Fruit fly (Drosophila melanogaster) whole organism, embryonic: ENCODE results near the gene CG16812.

Experiments used
- B-H2 ChIP-seq: fragments of 200-800 bp; sonication (Bioruptor generic); optimal IDR thresholded peaks from 2 replicates; lab custom pipeline; 2018; ENCODE audit warnings: missing biosample characterization, mild to moderate bottlenecking, missing genetic modification characterization
- CG10565 ChIP-seq: fragments of 200-800 bp; sonication (Bioruptor generic); optimal IDR thresholded peaks from 3 replicates; lab custom pipeline; 2016; ENCODE audit warnings: missing biosample characterization, mild to moderate bottlenecking, missing genetic modification characterization
- CG10959 ChIP-seq: fragments of 200-800 bp; sonication (Bioruptor generic); IDR thresholded peaks from 2 replicates; pipeline ENCODE4 v1.3.6; 2022; ENCODE audit warnings: missing biosample characterization, missing genetic modification characterization
- CG10979 ChIP-seq: fragments of 200-800 bp; sonication (Bioruptor generic); optimal IDR thresholded peaks from 2 replicates; lab custom pipeline; 2018; ENCODE audit warnings: missing biosample characterization, mild to moderate bottlenecking, missing genetic modification characterization, moderate library complexity
- CG11398 ChIP-seq: fragments of 200-800 bp; sonication (Bioruptor generic); optimal IDR thresholded peaks from 2 replicates; lab custom pipeline; 2016; ENCODE audit warnings: missing biosample characterization, missing genetic modification characterization
- CG11456 ChIP-seq: fragments of 200-800 bp; sonication (Bioruptor generic); IDR thresholded peaks from 3 replicates; pipeline ENCODE4 v1.3.6; 2022; ENCODE audit warnings: missing biosample characterization, missing genetic modification characterization
- CG11560 ChIP-seq: fragments of 200-800 bp; sonication (Bioruptor generic); IDR thresholded peaks from 3 replicates; pipeline ENCODE4 v1.3.6; 2022; ENCODE audit warnings: missing biosample characterization, missing genetic modification characterization
- CG11723 ChIP-seq: fragments of 200-800 bp; sonication (Bioruptor generic); optimal IDR thresholded peaks from 2 replicates; lab custom pipeline; 2017; ENCODE audit warnings: missing biosample characterization, mild to moderate bottlenecking, missing genetic modification characterization
- CG12219 ChIP-seq: fragments of 200-800 bp; sonication (Bioruptor generic); optimal IDR thresholded peaks from 3 replicates; lab custom pipeline; 2018; ENCODE audit warnings: missing biosample characterization, mild to moderate bottlenecking, missing genetic modification characterization
- CG12659 ChIP-seq: fragments of 200-800 bp; sonication (Bioruptor generic); optimal IDR thresholded peaks from 3 replicates; lab custom pipeline; 2017; ENCODE audit warnings: mild to moderate bottlenecking, missing biosample characterization, missing genetic modification reagents, missing genetic modification characterization
- CG1529 ChIP-seq: fragments of 200-800 bp; sonication (Bioruptor generic); optimal IDR thresholded peaks from 3 replicates; lab custom pipeline; 2018; ENCODE audit warnings: missing biosample characterization, missing genetic modification characterization
- CG17829 ChIP-seq: fragments of 200-800 bp; optimal IDR thresholded peaks from 2 replicates; lab custom pipeline; 2019; ENCODE audit warnings: missing biosample characterization, mild to moderate bottlenecking, missing genetic modification characterization, moderate library complexity
- CG1792 ChIP-seq: fragments of 200-800 bp; sonication (Bioruptor generic); optimal IDR thresholded peaks from 2 replicates; lab custom pipeline; 2016; ENCODE audit warnings: missing biosample characterization, missing genetic modification characterization
- CG18619 ChIP-seq: fragments of 200-800 bp; sonication (Bioruptor generic); optimal IDR thresholded peaks from 3 replicates; lab custom pipeline; 2017; ENCODE audit warnings: missing biosample characterization, mild to moderate bottlenecking, missing genetic modification characterization
- CG31388 ChIP-seq: fragments of 200-800 bp; sonication (Bioruptor generic); optimal IDR thresholded peaks from 2 replicates; lab custom pipeline; 2016; ENCODE audit warnings: missing biosample characterization, missing genetic modification characterization
- CG31441 ChIP-seq: fragments of 200-800 bp; sonication (Bioruptor generic); IDR thresholded peaks from 2 replicates; pipeline ENCODE4 v1.3.6; 2022; ENCODE audit warnings: missing biosample characterization, missing genetic modification characterization
- CG6272 ChIP-seq: fragments of 200-800 bp; sonication (Bioruptor generic); IDR thresholded peaks from 2 replicates; pipeline ENCODE4 v1.3.6; 2022; ENCODE audit warnings: missing biosample characterization, missing genetic modification characterization
- CG7556 ChIP-seq: fragments of 200-800 bp; sonication (Bioruptor generic); optimal IDR thresholded peaks from 2 replicates; lab custom pipeline; 2017; ENCODE audit warnings: missing biosample characterization, mild to moderate bottlenecking, missing genetic modification characterization
- CG7745 ChIP-seq: fragments of 200-800 bp; sonication (Bioruptor generic); optimal IDR thresholded peaks from 2 replicates; lab custom pipeline; 2018; ENCODE audit warnings: missing biosample characterization, mild to moderate bottlenecking, missing genetic modification characterization, moderate library complexity
- CG7963 ChIP-seq: fragments of 200-800 bp; sonication (Bioruptor generic); IDR thresholded peaks from 3 replicates; pipeline ENCODE4 v1.3.6; 2022; ENCODE audit warnings: missing biosample characterization, missing genetic modification characterization; ENCODE audit not compliant: partially characterized antibody
- CG8478 ChIP-seq: fragments of >200 bp; optimal IDR thresholded peaks from 2 replicates; lab custom pipeline; 2018
- CG9215 ChIP-seq: fragments of 200-800 bp; sonication (Bioruptor generic); IDR thresholded peaks from 2 replicates; pipeline ENCODE4 v1.3.6; 2022; ENCODE audit warnings: missing biosample characterization, missing genetic modification characterization
- CG9817 ChIP-seq: fragments of 200-800 bp; sonication (Bioruptor generic); optimal IDR thresholded peaks from 2 replicates; lab custom pipeline; 2018; ENCODE audit warnings: missing biosample characterization, mild to moderate bottlenecking, missing genetic modification characterization, moderate library complexity
- CrebB ChIP-seq: fragments of 200-800 bp; sonication (Bioruptor generic); optimal IDR thresholded peaks from 3 replicates; lab custom pipeline; 2018; ENCODE audit warnings: missing biosample characterization, mild to moderate bottlenecking, missing genetic modification characterization
- Doc2 ChIP-seq: fragments of 200-800 bp; sonication (Bioruptor generic); IDR thresholded peaks from 2 replicates; pipeline ENCODE4 v1.3.6; 2022; ENCODE audit warnings: missing biosample characterization, missing genetic modification characterization
- Elba2 ChIP-seq: fragments of 200-800 bp; sonication (Bioruptor generic); optimal IDR thresholded peaks from 3 replicates; lab custom pipeline; 2016; ENCODE audit warnings: missing biosample characterization, missing genetic modification characterization
- Ets65A ChIP-seq: fragments of 200-800 bp; sonication (Bioruptor generic); peaks from one replicate; lab custom pipeline; 2016; ENCODE audit warnings: missing biosample characterization, missing genetic modification characterization
- HLH54F ChIP-seq: fragments of 200-800 bp; sonication (Bioruptor generic); optimal IDR thresholded peaks from 3 replicates; lab custom pipeline; 2016; ENCODE audit warnings: missing biosample characterization, missing genetic modification characterization
- Hr78 ChIP-seq, 2 experiments: fragments of 200-800 bp in 1 of 2; fragments of >200 bp in 1 of 2; sonication (Bioruptor generic) in 1 of 2; optimal IDR thresholded peaks; 2 replicates each; lab custom pipeline; 2017 to 2019; ENCODE audit warnings: missing biosample characterization in 2 of 2, missing genetic modification characterization in 2 of 2, mild to moderate bottlenecking in 1 of 2, moderate library complexity in 1 of 2
- MTF-1 ChIP-seq: fragments of 200-800 bp; sonication (Bioruptor generic); optimal IDR thresholded peaks from 2 replicates; lab custom pipeline; 2018; ENCODE audit warnings: missing biosample characterization, mild to moderate bottlenecking, missing genetic modification characterization, borderline replicate concordance
- Med ChIP-seq: fragments of 200-800 bp; sonication (Bioruptor generic); peaks from one replicate; lab custom pipeline; 2016; ENCODE audit warnings: missing biosample characterization, missing genetic modification characterization, mild to moderate bottlenecking, inconsistent platforms, moderate library complexity
- NFAT ChIP-seq: fragments of 200-800 bp; sonication (Bioruptor generic); IDR thresholded peaks from 2 replicates; pipeline ENCODE4 v1.3.6; 2022; ENCODE audit warnings: missing biosample characterization, missing genetic modification characterization
- Nf-YC ChIP-seq: fragments of 200-800 bp; optimal IDR thresholded peaks from 3 replicates; lab custom pipeline; 2019; ENCODE audit warnings: missing biosample characterization, mild to moderate bottlenecking, missing genetic modification characterization, moderate library complexity
- Sin3A ChIP-seq: fragments of >200 bp; optimal IDR thresholded peaks from 2 replicates; lab custom pipeline; 2018
- ap ChIP-seq: fragments of 200-800 bp; sonication (Bioruptor generic); IDR thresholded peaks from 2 replicates; pipeline ENCODE4 v1.3.6; 2022; ENCODE audit warnings: missing biosample characterization, missing genetic modification characterization
- bbx ChIP-seq: fragments of 200-800 bp; sonication (Bioruptor generic); IDR thresholded peaks from 2 replicates; pipeline ENCODE4 v1.3.6; 2022; ENCODE audit warnings: missing biosample characterization, missing genetic modification characterization; ENCODE audit not compliant: partially characterized antibody
- btn ChIP-seq: fragments of 200-800 bp; sonication (Bioruptor generic); optimal IDR thresholded peaks from 2 replicates; lab custom pipeline; 2016; ENCODE audit warnings: missing biosample characterization, missing genetic modification characterization
- corto ChIP-seq: fragments of 200-800 bp; sonication (Bioruptor generic); optimal IDR thresholded peaks from 2 replicates; lab custom pipeline; 2016; ENCODE audit warnings: missing biosample characterization, mild to moderate bottlenecking, missing genetic modification characterization, moderate library complexity
- dmrt99B ChIP-seq: fragments of 200-800 bp; sonication (Bioruptor generic); optimal IDR thresholded peaks from 2 replicates; lab custom pipeline; 2018; ENCODE audit warnings: missing biosample characterization, mild to moderate bottlenecking, missing genetic modification characterization, moderate library complexity
- fd102C ChIP-seq: fragments of 200-800 bp; sonication (Bioruptor generic); optimal IDR thresholded peaks from 2 replicates; lab custom pipeline; 2018; ENCODE audit warnings: missing biosample characterization, mild to moderate bottlenecking, missing genetic modification characterization, moderate library complexity
- gfzf ChIP-seq: fragments of 200-800 bp; sonication (Bioruptor generic); optimal IDR thresholded peaks from 2 replicates; lab custom pipeline; 2016; ENCODE audit warnings: missing biosample characterization, mild to moderate bottlenecking, missing genetic modification characterization, moderate library complexity
- peb ChIP-seq: fragments of 200-800 bp; sonication (Bioruptor generic); IDR thresholded peaks from 2 replicates; pipeline ENCODE4 v1.3.6; 2022; ENCODE audit warnings: missing biosample characterization, missing genetic modification characterization
- psq ChIP-seq: fragments of 200-800 bp; sonication (Bioruptor generic); optimal IDR thresholded peaks from 2 replicates; lab custom pipeline; 2017; ENCODE audit warnings: missing biosample characterization, missing genetic modification characterization
- scrt ChIP-seq: fragments of 200-800 bp; sonication (Bioruptor generic); optimal IDR thresholded peaks from 2 replicates; lab custom pipeline; 2018; ENCODE audit warnings: missing biosample characterization, mild to moderate bottlenecking, missing genetic modification characterization, moderate library complexity
- seq ChIP-seq: fragments of 200-800 bp; sonication (Bioruptor generic); IDR thresholded peaks from 2 replicates; pipeline ENCODE4 v1.3.6; 2022; ENCODE audit warnings: missing biosample characterization, missing genetic modification characterization
- trh ChIP-seq: fragments of 200-800 bp; sonication (Bioruptor generic); optimal IDR thresholded peaks from 2 replicates; lab custom pipeline; 2016; ENCODE audit warnings: missing biosample characterization, missing genetic modification characterization
- tx ChIP-seq: fragments of 200-800 bp; sonication (Bioruptor generic); optimal IDR thresholded peaks from 2 replicates; lab custom pipeline; 2016; ENCODE audit warnings: missing biosample characterization, missing genetic modification characterization
- vvl ChIP-seq: fragments of 200-800 bp; sonication (Bioruptor generic); IDR thresholded peaks from 2 replicates; pipeline ENCODE4 v1.3.6; 2022; ENCODE audit warnings: missing biosample characterization, missing genetic modification characterization
- wor ChIP-seq: fragments of 200-800 bp; sonication (Bioruptor generic); IDR thresholded peaks from 2 replicates; pipeline ENCODE4 v1.3.6; 2022; ENCODE audit warnings: missing biosample characterization, missing genetic modification characterization
- z ChIP-seq: fragments of 200-800 bp; sonication (Bioruptor generic); IDR thresholded peaks from 3 replicates; pipeline ENCODE4 v1.3.6; 2022; ENCODE audit warnings: missing biosample characterization, missing genetic modification characterization
- zfh1 ChIP-seq: fragments of 200-800 bp; sonication (Bioruptor generic); IDR thresholded peaks from 3 replicates; pipeline ENCODE4 v1.3.6; 2022; ENCODE audit warnings: missing biosample characterization, missing genetic modification characterization
- zfh2 ChIP-seq: fragments of 200-800 bp; sonication (Bioruptor generic); optimal IDR thresholded peaks from 2 replicates; lab custom pipeline; 2016; ENCODE audit warnings: missing biosample characterization, missing genetic modification characterization

CG16812 gene

dm6 chr2L:13191894-13192293, 30.5 kb upstream of the CG16812 start, which contains the start of the genes CG16974 and Edem2 (continued):
- peak; percentile 20; the same call in 1 of the 2 replicates for TF ChIP-seq wor
- TF ChIP-seq CG17829: peak; percentile 89
- TF ChIP-seq Med (GFP tag; lab: Kevin White, UChicago): peak; percentile 89
- no peak for TF ChIP-seq CG1792
- TF ChIP-seq CG12219 (GFP tag; lab: Kevin White, UChicago): no peak
- TF ChIP-seq Elba2 (GFP tag; lab: Kevin White, UChicago): peak; percentile 22
- peak; percentile 74 for TF ChIP-seq Nf-YC (tag; lab: Kevin White, UChicago)
- peak; percentile 49; the same call in 1 of the 2 replicates for TF ChIP-seq seq (GFP tag; lab: Robert Waterston, UW)
- no peak for TF ChIP-seq fd102C (GFP tag; lab: Kevin White, UChicago)
- TF ChIP-seq CG1529 (GFP tag; lab: Kevin White, UChicago): no peak
- TF ChIP-seq zfh2 (GFP tag; lab: Kevin White, UChicago): peak; percentile 58
- TF ChIP-seq btn (GFP tag; lab: Kevin White, UChicago): no peak
- TF ChIP-seq CG6272 (GFP tag; lab: Robert Waterston, UW): peak; percentile 67; the same call in 1 of the 2 replicates
- peak; percentile 70 for TF ChIP-seq CG9215
- TF ChIP-seq CG12659: peak; percentile 90
- TF ChIP-seq CG10959 (GFP tag; lab: Robert Waterston, UW): peak; percentile 26; the same call in 1 of the 2 replicates
- TF ChIP-seq peb (GFP tag; lab: Robert Waterston, UW): peak; percentile 56
- TF ChIP-seq CG9817 (tag; lab: Kevin White, UChicago): peak; percentile 68
- TF ChIP-seq CG31441 (GFP tag; lab: Robert Waterston, UW): no peak
- TF ChIP-seq CG11560 (tag; lab: Robert Waterston, UW): peak; percentile 39; the same call in 1 of the 3 replicates
- no peak for TF ChIP-seq CG18619 (GFP tag; lab: Kevin White, UChicago)
- TF ChIP-seq MTF-1 (GFP tag; lab: Kevin White, UChicago): no peak
- peak; percentile 63 for TF ChIP-seq ap (GFP tag; lab: Robert Waterston, UW)
- TF ChIP-seq CG7745: no peak
- TF ChIP-seq CG7963 (GFP tag; lab: Robert Waterston, UW): no peak
- peak; percentile 60 for TF ChIP-seq CG10979
- TF ChIP-seq CG11456: peak; percentile 84
- peak; percentile 52; the same call in 1 of the 2 replicates for TF ChIP-seq NFAT
- TF ChIP-seq CG8478: no peak
- TF ChIP-seq Ets65A (GFP tag; lab: Kevin White, UChicago): peak; percentile 91
- peak; percentile 70 for TF ChIP-seq corto (GFP tag; lab: Kevin White, UChicago)
- no peak for TF ChIP-seq B-H2 (GFP tag; lab: Kevin White, UChicago)
- TF ChIP-seq CrebB (tag; lab: Kevin White, UChicago): peak; percentile 12
- no peak for TF ChIP-seq CG11398 (GFP tag; lab: Kevin White, UChicago)
- peak; percentile 4 for TF ChIP-seq trh
- TF ChIP-seq bbx (GFP tag; lab: Robert Waterston, UW): no peak
- no peak for TF ChIP-seq scrt (GFP tag; lab: Kevin White, UChicago)
- no peak for TF ChIP-seq CG10565
- peak; percentile 33 for TF ChIP-seq CG31388 (GFP tag; lab: Kevin White, UChicago)
- TF ChIP-seq HLH54F: peak; percentile 12
- TF ChIP-seq vvl (GFP tag; lab: Robert Waterston, UW): peak; percentile 86
- TF ChIP-seq Hr78 (GFP tag; optimal IDR thresholded peaks at IDR 0.05; lab: Kevin White, UChicago): no peak
- TF ChIP-seq z (GFP tag; lab: Robert Waterston, UW): no peak
- peak; percentile 81 for TF ChIP-seq zfh1 (GFP tag; lab: Robert Waterston, UW)
- no peak for TF ChIP-seq dmrt99B (tag; lab: Kevin White, UChicago)
- TF ChIP-seq Doc2 (GFP tag; lab: Robert Waterston, UW): no peak
- no peak for TF ChIP-seq CG7556
- peak; percentile 46 for TF ChIP-seq psq (GFP tag; lab: Kevin White, UChicago)
- TF ChIP-seq tx (GFP tag; lab: Kevin White, UChicago): no peak
- TF ChIP-seq Sin3A (lab: Kevin White, UChicago): peak; percentile 60
- peak; percentile 73 for TF ChIP-seq gfzf (GFP tag; lab: Kevin White, UChicago)
- no peak for TF ChIP-seq CG11723 (GFP tag; lab: Kevin White, UChicago)
